Worm (Caenorhabditis elegans) whole organism, late embryonic: ENCODE results near the gene imp-3.

Source experiments
- ceh-18 ChIP-seq: sonication (generic microtip); optimal IDR thresholded peaks from 2 replicates; lab custom pipeline; 2016; ENCODE audit warnings: missing genetic modification characterization, missing compliant biosample characterization
- ceh-24 ChIP-seq: sonication (generic microtip); optimal IDR thresholded peaks from 2 replicates; lab custom pipeline; 2016; ENCODE audit warnings: mild to moderate bottlenecking, missing genetic modification characterization, missing compliant biosample characterization
- fax-1 ChIP-seq: sonication (generic microtip); optimal IDR thresholded peaks from 2 replicates; lab custom pipeline; 2016; ENCODE audit warnings: missing genotype, missing genetic modification characterization, missing compliant biosample characterization
- pat-9 ChIP-seq: fragments of 200-800 bp; sonication (Bioruptor generic); optimal IDR thresholded peaks from 2 replicates; lab custom pipeline; 2018; ENCODE audit warnings: mild to moderate bottlenecking, missing genetic modification characterization, moderate library complexity, missing compliant biosample characterization
- pha-4 ChIP-seq: fragments of 150-350 bp; optimal IDR thresholded peaks from 2 replicates; lab custom pipeline; 2018; ENCODE audit warnings: missing biosample characterization, missing genetic modification reagents, missing genetic modification characterization

DNA sequence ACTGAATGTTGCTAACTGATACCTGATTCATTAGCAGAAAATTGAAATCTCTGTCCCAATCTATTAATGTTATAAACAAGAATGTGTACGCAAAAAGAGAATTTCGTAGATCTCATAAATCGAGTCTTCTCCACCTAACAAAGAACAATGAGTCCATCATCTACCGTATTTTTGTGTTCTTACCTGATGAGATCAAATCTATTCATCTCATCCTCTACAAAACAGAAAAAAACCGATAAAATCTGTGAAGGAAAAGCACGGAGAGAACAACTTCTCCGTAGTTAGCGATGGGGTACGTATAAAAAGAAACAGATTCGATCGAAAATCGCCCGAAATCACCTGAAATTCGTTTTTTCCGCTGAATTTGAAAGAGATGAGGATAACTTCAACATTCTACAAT is 19.2 kb upstream of the imp-3 start, which contains the start of gene C33H5.1:
- TF ChIP-seq fax-1 (tag; lab: Kevin White, UChicago) (no peak), ceh-18 (tag; lab: Kevin White, UChicago) (no peak), pha-4 (tag; lab: Kevin White, UChicago) (no peak), pat-9 (tag; lab: Kevin White, UChicago) (no peak), ceh-24 (tag; lab: Kevin White, UChicago) (no peak)
